Worm (Caenorhabditis elegans) whole organism, mixed stage, embryonic: ENCODE results near the gene nspa-8.

Experiments used
- mls-2 ChIP-seq: sonication (generic microtip); optimal IDR thresholded peaks from 2 replicates; lab custom pipeline; 2016; ENCODE audit warnings: mild to moderate bottlenecking, missing genetic modification characterization, moderate library complexity, missing compliant biosample characterization
- nhr-12 ChIP-seq: fragments of 150-350 bp; optimal IDR thresholded peaks from 2 replicates; lab custom pipeline; 2014; ENCODE audit warnings: missing biosample characterization, missing genetic modification characterization
- snpc-4 ChIP-seq: fragments of 150-350 bp; optimal IDR thresholded peaks from 2 replicates; lab custom pipeline; 2014; ENCODE audit warnings: missing biosample characterization, missing genetic modification characterization
- sptf-1 ChIP-seq: sonication (generic microtip); optimal IDR thresholded peaks from 2 replicates; lab custom pipeline; 2017; ENCODE audit warnings: mild to moderate bottlenecking, missing genetic modification characterization, moderate library complexity, missing compliant biosample characterization
- unc-39 ChIP-seq: fragments of 150-350 bp; optimal IDR thresholded peaks from 2 replicates; lab custom pipeline; 2014; ENCODE audit warnings: missing biosample characterization, missing genetic modification characterization
- unc-62 ChIP-seq: fragments of 150-350 bp; optimal IDR thresholded peaks from 2 replicates; lab custom pipeline; 2014; ENCODE audit warnings: missing biosample characterization, missing genetic modification reagents, missing genetic modification characterization
- ztf-11 ChIP-seq: fragments of 150-350 bp; optimal IDR thresholded peaks from 2 replicates; lab custom pipeline; 2014; ENCODE audit warnings: missing biosample characterization, missing genetic modification characterization

DNA sequence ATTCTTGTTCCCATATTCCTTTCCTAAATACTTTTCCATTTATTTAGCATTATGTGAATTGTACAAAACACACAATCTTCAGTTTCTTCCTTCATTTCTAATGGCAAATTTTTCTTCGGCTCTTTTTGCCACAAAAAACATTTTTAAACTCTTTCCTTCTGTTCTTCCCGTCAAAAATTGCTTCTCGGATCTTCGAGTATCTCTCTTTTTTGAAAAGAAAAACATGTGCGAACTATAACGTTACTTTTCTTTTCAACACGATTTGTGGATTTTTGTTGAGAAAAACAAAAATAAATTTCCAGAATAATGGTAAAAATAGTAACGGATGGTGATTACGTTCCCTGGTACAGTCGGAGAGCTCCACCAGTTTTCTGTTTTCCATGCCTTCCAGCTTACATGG is 5.3 kb downstream of the nspa-8 start, which contains the start of gene W06A7.2:
- TF ChIP-seq mls-2 (tag; lab: Kevin White, UChicago) (no peak), unc-62 (GFP tag; lab: Kevin White, UChicago) (no peak), sptf-1 (tag; lab: Kevin White, UChicago) (no peak), unc-39 (no peak), nhr-12 (no peak), ztf-11 (tag; lab: Kevin White, UChicago) (no peak), snpc-4 (tag; lab: Kevin White, UChicago) (no peak)
